Fruit fly (Drosophila melanogaster) whole organism, embryonic: Measurements from ENCODE around the gene mTTF.

Experiments
- Adf1 ChIP-seq: fragments of 200-800 bp; sonication (Bioruptor generic); IDR thresholded peaks from 2 replicates; pipeline ENCODE4 v1.3.6; 2022; ENCODE audit warnings: missing biosample characterization, missing genetic modification characterization
- Atf3 ChIP-seq: fragments of 200-800 bp; sonication (Bioruptor generic); optimal IDR thresholded peaks from 3 replicates; lab custom pipeline; 2016; ENCODE audit warnings: missing biosample characterization, missing genetic modification characterization
- CG10267 ChIP-seq: fragments of 200-800 bp; sonication (Bioruptor generic); optimal IDR thresholded peaks from 2 replicates; lab custom pipeline; 2018; ENCODE audit warnings: missing biosample characterization, mild to moderate bottlenecking, missing genetic modification characterization, moderate library complexity
- CG10366 ChIP-seq: fragments of 200-800 bp; sonication (Bioruptor generic); IDR thresholded peaks from 2 replicates; pipeline ENCODE4 v1.3.6; 2022; ENCODE audit warnings: missing biosample characterization, missing genetic modification characterization
- CG11560 ChIP-seq: fragments of 200-800 bp; sonication (Bioruptor generic); IDR thresholded peaks from 3 replicates; pipeline ENCODE4 v1.3.6; 2022; ENCODE audit warnings: missing biosample characterization, missing genetic modification characterization
- CG12219 ChIP-seq: fragments of 200-800 bp; sonication (Bioruptor generic); optimal IDR thresholded peaks from 3 replicates; lab custom pipeline; 2018; ENCODE audit warnings: missing biosample characterization, mild to moderate bottlenecking, missing genetic modification characterization
- CG12299 ChIP-seq: fragments of 200-800 bp; sonication (Bioruptor generic); optimal IDR thresholded peaks from 2 replicates; lab custom pipeline; 2018; ENCODE audit warnings: missing biosample characterization, mild to moderate bottlenecking, missing genetic modification characterization
- CG15011 ChIP-seq: fragments of 200-800 bp; sonication (Bioruptor generic); optimal IDR thresholded peaks from 3 replicates; lab custom pipeline; 2018; ENCODE audit warnings: missing biosample characterization, mild to moderate bottlenecking, missing genetic modification characterization
- CG15269 ChIP-seq: fragments of 200-800 bp; sonication (Bioruptor generic); optimal IDR thresholded peaks from 2 replicates; lab custom pipeline; 2018; ENCODE audit warnings: missing biosample characterization, mild to moderate bottlenecking, missing genetic modification characterization, moderate library complexity
- CG15479 ChIP-seq: fragments of 200-800 bp; sonication (Bioruptor generic); optimal IDR thresholded peaks from 3 replicates; lab custom pipeline; 2019; ENCODE audit warnings: missing biosample characterization, mild to moderate bottlenecking, missing genetic modification characterization, moderate library complexity
- CG1603 ChIP-seq: fragments of 200-800 bp; sonication (Bioruptor generic); optimal IDR thresholded peaks from 2 replicates; lab custom pipeline; 2019; ENCODE audit warnings: missing biosample characterization, mild to moderate bottlenecking, missing genetic modification characterization, moderate library complexity
- CG18764 ChIP-seq: fragments of 200-800 bp; sonication (Bioruptor generic); optimal IDR thresholded peaks from 3 replicates; lab custom pipeline; 2016; ENCODE audit warnings: missing biosample characterization, missing genetic modification characterization
- CG34376 ChIP-seq: fragments of 200-800 bp; sonication (Bioruptor generic); optimal IDR thresholded peaks from 2 replicates; lab custom pipeline; 2018; ENCODE audit warnings: missing biosample characterization, mild to moderate bottlenecking, missing genetic modification characterization
- CG34422 ChIP-seq: fragments of 200-800 bp; sonication (Bioruptor generic); IDR thresholded peaks from 3 replicates; pipeline ENCODE4 v1.3.6; 2022; ENCODE audit warnings: missing biosample characterization, missing genetic modification characterization
- CG42726 ChIP-seq: fragments of 200-800 bp; sonication (Bioruptor generic); IDR thresholded peaks from 2 replicates; pipeline ENCODE4 v1.3.6; 2022; ENCODE audit warnings: missing biosample characterization, missing genetic modification characterization; ENCODE audit not compliant: partially characterized antibody
- CG7556 ChIP-seq: fragments of 200-800 bp; sonication (Bioruptor generic); optimal IDR thresholded peaks from 2 replicates; lab custom pipeline; 2017; ENCODE audit warnings: missing biosample characterization, mild to moderate bottlenecking, missing genetic modification characterization
- CkIIα-i1 ChIP-seq: fragments of 200-800 bp; sonication (Bioruptor generic); IDR thresholded peaks from 2 replicates; pipeline ENCODE4 v1.3.6; 2022; ENCODE audit warnings: missing biosample characterization, missing genetic modification characterization
- CrebB ChIP-seq: fragments of 200-800 bp; sonication (Bioruptor generic); optimal IDR thresholded peaks from 3 replicates; lab custom pipeline; 2018; ENCODE audit warnings: missing biosample characterization, mild to moderate bottlenecking, missing genetic modification characterization
- ERR ChIP-seq: fragments of 200-800 bp; sonication (Bioruptor generic); optimal IDR thresholded peaks from 2 replicates; lab custom pipeline; 2016; ENCODE audit warnings: missing biosample characterization, missing genetic modification characterization
- Elba2 ChIP-seq: fragments of 200-800 bp; sonication (Bioruptor generic); optimal IDR thresholded peaks from 3 replicates; lab custom pipeline; 2016; ENCODE audit warnings: missing biosample characterization, missing genetic modification characterization
- Fer1 ChIP-seq: fragments of 200-800 bp; sonication (Bioruptor generic); optimal IDR thresholded peaks from 2 replicates; lab custom pipeline; 2017; ENCODE audit warnings: missing biosample characterization, mild to moderate bottlenecking, missing genetic modification characterization
- Gug ChIP-seq: fragments of 200-800 bp; sonication (Bioruptor generic); IDR thresholded peaks from 4 replicates; pipeline ENCODE4 v1.3.6; 2022; ENCODE audit warnings: missing biosample characterization, missing genetic modification characterization
- Hr51 ChIP-seq, 2 experiments: fragments of 200-800 bp; sonication (Bioruptor generic); optimal IDR thresholded peaks; 2 replicates in 1 of 2; 3 replicates in 1 of 2; lab custom pipeline; 2016 to 2018; ENCODE audit warnings: missing biosample characterization in 2 of 2, missing genetic modification characterization in 2 of 2, mild to moderate bottlenecking in 1 of 2, moderate library complexity in 1 of 2
- Hr78 ChIP-seq, 2 experiments: fragments of 200-800 bp in 1 of 2; fragments of >200 bp in 1 of 2; sonication (Bioruptor generic) in 1 of 2; optimal IDR thresholded peaks; 2 replicates each; lab custom pipeline; 2017 to 2019; ENCODE audit warnings: missing biosample characterization in 2 of 2, missing genetic modification characterization in 2 of 2, mild to moderate bottlenecking in 1 of 2, moderate library complexity in 1 of 2
- Nf-YC ChIP-seq: fragments of 200-800 bp; optimal IDR thresholded peaks from 3 replicates; lab custom pipeline; 2019; ENCODE audit warnings: missing biosample characterization, mild to moderate bottlenecking, missing genetic modification characterization, moderate library complexity
- Pdp1 ChIP-seq, 2 experiments: fragments of 200-800 bp; sonication (Bioruptor generic); optimal IDR thresholded peaks; 3 replicates each; lab custom pipeline; 2016; ENCODE audit warnings: missing biosample characterization in 2 of 2, missing genetic modification characterization in 2 of 2, mild to moderate bottlenecking in 1 of 2, moderate library complexity in 1 of 2
- Scr ChIP-seq: fragments of 200-800 bp; sonication (Bioruptor generic); IDR thresholded peaks from 2 replicates; pipeline ENCODE4 v1.3.6; 2022; ENCODE audit warnings: missing biosample characterization, missing genetic modification characterization; ENCODE audit not compliant: partially characterized antibody
- Xbp1 ChIP-seq: fragments of 200-800 bp; sonication (Bioruptor generic); optimal IDR thresholded peaks from 3 replicates; lab custom pipeline; 2016; ENCODE audit warnings: missing biosample characterization, mild to moderate bottlenecking, missing genetic modification characterization
- ash1 ChIP-seq: fragments of 200-800 bp; sonication (Bioruptor generic); optimal IDR thresholded peaks from 2 replicates; lab custom pipeline; 2018; ENCODE audit warnings: missing biosample characterization, mild to moderate bottlenecking, missing genetic modification characterization
- bbx ChIP-seq: fragments of 200-800 bp; sonication (Bioruptor generic); IDR thresholded peaks from 2 replicates; pipeline ENCODE4 v1.3.6; 2022; ENCODE audit warnings: missing biosample characterization, missing genetic modification characterization; ENCODE audit not compliant: partially characterized antibody
- cato ChIP-seq: fragments of 200-800 bp; sonication (Bioruptor generic); optimal IDR thresholded peaks from 2 replicates; lab custom pipeline; 2016; ENCODE audit warnings: missing biosample characterization, missing genetic modification characterization, borderline replicate concordance
- chn ChIP-seq: fragments of 200-800 bp; sonication (Bioruptor generic); optimal IDR thresholded peaks from 2 replicates; lab custom pipeline; 2016; ENCODE audit warnings: missing biosample characterization, missing genetic modification characterization
- croc ChIP-seq: fragments of 200-800 bp; sonication (Bioruptor generic); conservative IDR thresholded peaks from 3 replicates; pipeline ENCODE4 v1.3.6; 2022; ENCODE audit warnings: missing biosample characterization, missing genetic modification characterization
- crol ChIP-seq: fragments of 200-800 bp; sonication (Bioruptor generic); IDR thresholded peaks from 2 replicates; pipeline ENCODE4 v1.3.6; 2022; ENCODE audit warnings: missing biosample characterization, missing genetic modification characterization
- danr ChIP-seq: fragments of 200-800 bp; sonication (Bioruptor generic); IDR thresholded peaks from 2 replicates; pipeline ENCODE4 v1.3.6; 2022; ENCODE audit warnings: missing biosample characterization, missing genetic modification characterization
- exex ChIP-seq: fragments of 200-800 bp; sonication (Bioruptor generic); optimal IDR thresholded peaks from 4 replicates; lab custom pipeline; 2018; ENCODE audit warnings: missing biosample characterization, mild to moderate bottlenecking, missing genetic modification characterization, moderate library complexity
- ftz-f1 ChIP-seq: fragments of 200-800 bp; sonication (Bioruptor generic); optimal IDR thresholded peaks from 2 replicates; lab custom pipeline; 2016; ENCODE audit warnings: missing biosample characterization, missing genetic modification characterization
- grn ChIP-seq: fragments of 200-800 bp; sonication (Bioruptor generic); optimal IDR thresholded peaks from 3 replicates; lab custom pipeline; 2017; ENCODE audit warnings: missing biosample characterization, missing genetic modification characterization
- knrl ChIP-seq: fragments of 200-800 bp; sonication (Bioruptor generic); IDR thresholded peaks from 3 replicates; pipeline ENCODE4 v1.3.6; 2022; ENCODE audit warnings: missing biosample characterization, missing genetic modification characterization; ENCODE audit not compliant: partially characterized antibody
- mam ChIP-seq: fragments of 200-800 bp; sonication (Bioruptor generic); optimal IDR thresholded peaks from 3 replicates; lab custom pipeline; 2016; ENCODE audit warnings: missing biosample characterization, missing genetic modification characterization
- mirr ChIP-seq: fragments of 200-800 bp; sonication (Bioruptor generic); optimal IDR thresholded peaks from 3 replicates; lab custom pipeline; 2018; ENCODE audit warnings: missing biosample characterization, mild to moderate bottlenecking, missing genetic modification characterization
- otp ChIP-seq: fragments of 200-800 bp; sonication (Bioruptor generic); IDR thresholded peaks from 3 replicates; pipeline ENCODE4, ENCODE4 v1.3.6; 2022; ENCODE audit warnings: missing biosample characterization, missing genetic modification characterization
- pan ChIP-seq, 4 experiments: fragments of >200 bp in 3 of 4; fragments of 200-800 bp in 1 of 4; sonication (Bioruptor generic) in 1 of 4; optimal IDR thresholded peaks in 3 of 4; IDR thresholded peaks in 1 of 4; 2 replicates each; pipeline versions ENCODE4 v1.3.6 to Lab custom; 2017 to 2022; ENCODE audit warnings: missing biosample characterization in 2 of 4, missing genetic modification characterization in 2 of 4, mixed read lengths in 1 of 4
- peb ChIP-seq: fragments of 200-800 bp; sonication (Bioruptor generic); IDR thresholded peaks from 2 replicates; pipeline ENCODE4 v1.3.6; 2022; ENCODE audit warnings: missing biosample characterization, missing genetic modification characterization
- sd ChIP-seq: fragments of 200-800 bp; sonication (Bioruptor generic); optimal IDR thresholded peaks from 3 replicates; lab custom pipeline; 2018; ENCODE audit warnings: missing biosample characterization, mild to moderate bottlenecking, missing genetic modification characterization, moderate library complexity
- zf30C ChIP-seq: fragments of 200-800 bp; sonication (Bioruptor generic); optimal IDR thresholded peaks from 3 replicates; lab custom pipeline; 2018; ENCODE audit warnings: missing biosample characterization, mild to moderate bottlenecking, missing genetic modification characterization

mTTF gene

dm6 chr2L:14340964-14341363 lies 7.6 kb downstream of the mTTF start:
- TF ChIP-seq Hr78 (GFP tag; optimal IDR thresholded peaks at IDR 0.05; lab: Kevin White, UChicago), result peak in 1 of 2 experiments; percentile 76
- peak; percentile 60 for TF ChIP-seq Atf3 (GFP tag; lab: Kevin White, UChicago)
- 0 out of 3 replicates have a peak, but pooled peaks have one; percentile 29 for TF ChIP-seq CG34422 (GFP tag; lab: Robert Waterston, UW)
- TF ChIP-seq mam (GFP tag; lab: Kevin White, UChicago), result no peak
- TF ChIP-seq Nf-YC, result peak; percentile 77
- peak; percentile 19 for TF ChIP-seq ERR
- no peak for TF ChIP-seq ash1
- TF ChIP-seq Scr, result no peak
- peak; percentile 77 for TF ChIP-seq crol (GFP tag; lab: Robert Waterston, UW)
- peak; percentile 15 for TF ChIP-seq ftz-f1 (GFP tag; lab: Kevin White, UChicago)
- no peak for TF ChIP-seq Gug (GFP tag; lab: Robert Waterston, UW)

dm6 chr2L:14337940-14338339 lies 10.7 kb downstream of the mTTF start, which contains the start of gene CG15286:
Gene CG15286 (plus strand): TSS chr2L:14338240.
- TF ChIP-seq CG15269 (tag; lab: Kevin White, UChicago), result no peak

DNA sequence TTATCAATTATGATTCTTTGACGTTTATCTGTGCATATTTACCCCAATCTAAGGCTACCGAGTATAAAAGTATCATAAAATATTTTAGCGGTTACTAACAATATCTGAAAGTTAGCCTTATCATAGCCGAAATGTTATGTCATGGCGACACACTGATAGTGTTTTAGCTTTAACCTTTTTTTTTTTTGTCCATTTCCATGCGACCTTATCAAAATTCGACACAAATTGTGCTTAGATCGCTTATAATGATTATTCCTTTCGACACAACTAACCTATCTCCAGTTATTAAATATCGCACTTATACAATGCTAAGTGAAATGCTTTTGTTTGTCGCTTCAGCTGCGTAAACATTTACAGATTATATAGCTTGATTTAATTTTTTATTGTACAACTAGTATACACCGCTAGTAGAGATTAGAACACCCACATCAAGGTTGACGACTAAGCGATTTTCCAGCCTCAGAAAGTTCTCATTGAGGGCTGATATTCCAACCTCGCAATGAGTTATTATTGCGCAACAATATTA lies 12.2 kb downstream of the mTTF start:
- TF ChIP-seq Hr51 (GFP tag; optimal IDR thresholded peaks at IDR 0.05; lab: Kevin White, UChicago) (no peak), CG15479 (no peak), chn (no peak), sd (tag; lab: Kevin White, UChicago) (peak; percentile 43), danr (GFP tag; lab: Robert Waterston, UW) (no peak), Xbp1 (GFP tag; lab: Kevin White, UChicago) (no peak), Adf1 (no peak), CG10267 (tag; lab: Kevin White, UChicago) (no peak), CG10366 (GFP tag; lab: Robert Waterston, UW) (no peak), Pdp1 (GFP tag; optimal IDR thresholded peaks at IDR 0.05; lab: Kevin White, UChicago) (peak in 1 of 2 experiments; percentile 86), Nf-YC (no peak), CG11560 (tag; lab: Robert Waterston, UW) (no peak), CG42726 (GFP tag; lab: Robert Waterston, UW) (no peak), peb (GFP tag; lab: Robert Waterston, UW) (no peak), zf30C (GFP tag; lab: Kevin White, UChicago) (no peak), CG7556 (no peak), CG34376 (GFP tag; lab: Kevin White, UChicago) (peak; percentile 35), exex (tag; lab: Kevin White, UChicago) (peak; percentile 76), croc (GFP tag; lab: Robert Waterston, UW) (no peak), CG18764 (GFP tag; lab: Kevin White, UChicago) (no peak), Fer1 (GFP tag; lab: Kevin White, UChicago) (no peak), mirr (GFP tag; lab: Kevin White, UChicago) (peak; percentile 50), CG12299 (tag; lab: Kevin White, UChicago) (no peak), CG12219 (GFP tag; lab: Kevin White, UChicago) (no peak), pan (optimal IDR thresholded peaks at IDR 0.05; lab: Kevin White, UChicago) (no peak), pan (GFP tag; optimal IDR thresholded peaks at IDR 0.05 in 1 of 2, IDR thresholded peaks at IDR 0.05 in 1 of 2) (no peak), Elba2 (GFP tag; lab: Kevin White, UChicago) (no peak), grn (GFP tag; lab: Kevin White, UChicago) (peak; percentile 74), Hr78 (GFP tag; optimal IDR thresholded peaks at IDR 0.05; lab: Kevin White, UChicago) (peak in 1 of 2 experiments; percentile 49), CG1603 (tag; lab: Kevin White, UChicago) (no peak), CG34422 (GFP tag; lab: Robert Waterston, UW) (no peak), CkIIα-i1 (GFP tag; lab: Robert Waterston, UW) (no peak), knrl (no peak), cato (GFP tag; lab: Kevin White, UChicago) (no peak), otp (no peak), CrebB (tag; lab: Kevin White, UChicago) (no peak), bbx (GFP tag; lab: Robert Waterston, UW) (no peak), CG15011 (GFP tag; lab: Kevin White, UChicago) (no peak)
